Fruit fly (Drosophila melanogaster) whole organism, embryonic: ENCODE results near the gene Sry-alpha.

Source experiments
- ATbp ChIP-seq: fragments of 200-800 bp; sonication (Bioruptor generic); optimal IDR thresholded peaks from 2 replicates; lab custom pipeline; 2017; ENCODE audit warnings: missing biosample characterization, mild to moderate bottlenecking, missing genetic modification characterization, missing genetic modification reagents
- B-H2 ChIP-seq: fragments of 200-800 bp; sonication (Bioruptor generic); optimal IDR thresholded peaks from 2 replicates; lab custom pipeline; 2018; ENCODE audit warnings: missing biosample characterization, mild to moderate bottlenecking, missing genetic modification characterization
- CG10321 ChIP-seq: fragments of 200-800 bp; sonication (Bioruptor generic); IDR thresholded peaks from 2 replicates; pipeline ENCODE4 v1.3.6; 2022; ENCODE audit warnings: missing biosample characterization, missing genetic modification characterization
- CG10462 ChIP-seq: fragments of 200-800 bp; sonication (Bioruptor generic); optimal IDR thresholded peaks from 2 replicates; lab custom pipeline; 2016; ENCODE audit warnings: missing biosample characterization, missing genetic modification characterization
- CG10654 ChIP-seq: fragments of 200-800 bp; sonication (Bioruptor generic); optimal IDR thresholded peaks from 2 replicates; lab custom pipeline; 2016; ENCODE audit warnings: missing biosample characterization, missing genetic modification characterization
- CG1233 ChIP-seq: fragments of 200-800 bp; sonication (Bioruptor generic); optimal IDR thresholded peaks from 4 replicates; lab custom pipeline; 2018; ENCODE audit warnings: missing biosample characterization, mild to moderate bottlenecking, missing genetic modification characterization
- CG12659 ChIP-seq: fragments of 200-800 bp; sonication (Bioruptor generic); optimal IDR thresholded peaks from 3 replicates; lab custom pipeline; 2017; ENCODE audit warnings: mild to moderate bottlenecking, missing biosample characterization, missing genetic modification reagents, missing genetic modification characterization
- CG14050 ChIP-seq: fragments of 200-800 bp; sonication (Bioruptor generic); IDR thresholded peaks from 3 replicates; pipeline ENCODE4 v1.3.6; 2022; ENCODE audit warnings: missing biosample characterization, missing genetic modification characterization
- CG1529 ChIP-seq: fragments of 200-800 bp; sonication (Bioruptor generic); optimal IDR thresholded peaks from 3 replicates; lab custom pipeline; 2018; ENCODE audit warnings: missing biosample characterization, missing genetic modification characterization
- CG15479 ChIP-seq: fragments of 200-800 bp; sonication (Bioruptor generic); optimal IDR thresholded peaks from 3 replicates; lab custom pipeline; 2019; ENCODE audit warnings: missing biosample characterization, mild to moderate bottlenecking, missing genetic modification characterization, moderate library complexity
- CG15514 ChIP-seq: fragments of 200-800 bp; sonication (Bioruptor generic); optimal IDR thresholded peaks from 3 replicates; lab custom pipeline; 2017; ENCODE audit warnings: missing biosample characterization, missing genetic modification characterization, mild to moderate bottlenecking, moderate library complexity, missing genetic modification reagents
- CG16815 ChIP-seq: fragments of 200-800 bp; sonication (Bioruptor generic); optimal IDR thresholded peaks from 3 replicates; lab custom pipeline; 2017; ENCODE audit warnings: missing biosample characterization, mild to moderate bottlenecking, missing genetic modification characterization
- CG18764 ChIP-seq: fragments of 200-800 bp; sonication (Bioruptor generic); optimal IDR thresholded peaks from 3 replicates; lab custom pipeline; 2016; ENCODE audit warnings: missing biosample characterization, missing genetic modification characterization
- CG2120 ChIP-seq: fragments of 200-800 bp; sonication (Bioruptor generic); optimal IDR thresholded peaks from 3 replicates; lab custom pipeline; 2016; ENCODE audit warnings: missing biosample characterization, missing genetic modification characterization
- CG2875 ChIP-seq: fragments of 200-800 bp; sonication (Bioruptor generic); optimal IDR thresholded peaks from 2 replicates; lab custom pipeline; 2017; ENCODE audit warnings: missing biosample characterization, mild to moderate bottlenecking, missing genetic modification characterization, missing genetic modification reagents
- CG2889 ChIP-seq: fragments of 200-800 bp; sonication (Bioruptor generic); IDR thresholded peaks from 3 replicates; pipeline ENCODE4 v1.3.6; 2022; ENCODE audit warnings: missing biosample characterization, missing genetic modification characterization
- CG3065 ChIP-seq: fragments of 200-800 bp; sonication (Bioruptor generic); optimal IDR thresholded peaks from 2 replicates; lab custom pipeline; 2016; ENCODE audit warnings: missing biosample characterization, missing genetic modification characterization
- CG31441 ChIP-seq: fragments of 200-800 bp; sonication (Bioruptor generic); IDR thresholded peaks from 2 replicates; pipeline ENCODE4 v1.3.6; 2022; ENCODE audit warnings: missing biosample characterization, missing genetic modification characterization
- CG32767 ChIP-seq: fragments of 200-800 bp; sonication (Bioruptor generic); IDR thresholded peaks from 2 replicates; pipeline ENCODE4 v1.3.6; 2022; ENCODE audit warnings: missing biosample characterization, missing genetic modification characterization
- CG32772 ChIP-seq: fragments of 200-800 bp; sonication (Bioruptor generic); IDR thresholded peaks from 2 replicates; pipeline ENCODE4 v1.3.6; 2022; ENCODE audit warnings: missing biosample characterization, missing genetic modification characterization
- CG34422 ChIP-seq: fragments of 200-800 bp; sonication (Bioruptor generic); IDR thresholded peaks from 3 replicates; pipeline ENCODE4 v1.3.6; 2022; ENCODE audit warnings: missing biosample characterization, missing genetic modification characterization
- CG3726 ChIP-seq: fragments of 200-800 bp; sonication (Bioruptor generic); IDR thresholded peaks from 3 replicates; pipeline ENCODE4, ENCODE4 v1.3.6; 2022; ENCODE audit warnings: missing biosample characterization, missing genetic modification characterization
- CG7357 ChIP-seq: fragments of 200-800 bp; sonication (Bioruptor generic); IDR thresholded peaks from 3 replicates; pipeline ENCODE4 v1.3.6; 2022; ENCODE audit warnings: missing biosample characterization, missing genetic modification characterization
- CG8089 ChIP-seq: fragments of 200-800 bp; sonication (Bioruptor generic); optimal IDR thresholded peaks from 3 replicates; lab custom pipeline; 2016; ENCODE audit warnings: missing biosample characterization, missing genetic modification characterization
- CG8765 ChIP-seq: fragments of 200-800 bp; sonication (Bioruptor generic); IDR thresholded peaks from 2 replicates; pipeline ENCODE4 v1.3.6; 2022; ENCODE audit warnings: missing biosample characterization, missing genetic modification characterization
- Chrac-16 ChIP-seq: fragments of 200-800 bp; sonication (Bioruptor generic); optimal IDR thresholded peaks from 3 replicates; lab custom pipeline; 2016; ENCODE audit warnings: missing biosample characterization, missing genetic modification characterization
- CoRest ChIP-seq: fragments of 200-800 bp; sonication (Bioruptor generic); optimal IDR thresholded peaks from 3 replicates; lab custom pipeline; 2018; ENCODE audit warnings: missing biosample characterization, mild to moderate bottlenecking, missing genetic modification characterization, moderate library complexity
- Dip3 ChIP-seq: fragments of 200-800 bp; sonication (Bioruptor generic); optimal IDR thresholded peaks from 3 replicates; lab custom pipeline; 2016; ENCODE audit warnings: missing biosample characterization, missing genetic modification characterization
- Dp ChIP-seq: fragments of 200-800 bp; sonication (Bioruptor generic); optimal IDR thresholded peaks from 2 replicates; lab custom pipeline; 2018; ENCODE audit warnings: missing biosample characterization, mild to moderate bottlenecking, missing genetic modification characterization, moderate library complexity
- Dref ChIP-seq: fragments of 200-800 bp; sonication (Bioruptor generic); IDR thresholded peaks from 2 replicates; pipeline ENCODE4 v1.3.6; 2022; ENCODE audit warnings: missing biosample characterization, missing genetic modification characterization
- Elba2 ChIP-seq: fragments of 200-800 bp; sonication (Bioruptor generic); optimal IDR thresholded peaks from 3 replicates; lab custom pipeline; 2016; ENCODE audit warnings: missing biosample characterization, missing genetic modification characterization
- Fer1 ChIP-seq: fragments of 200-800 bp; sonication (Bioruptor generic); optimal IDR thresholded peaks from 2 replicates; lab custom pipeline; 2017; ENCODE audit warnings: missing biosample characterization, mild to moderate bottlenecking, missing genetic modification characterization
- Fer3 ChIP-seq: fragments of 200-800 bp; sonication (Bioruptor generic); optimal IDR thresholded peaks from 2 replicates; lab custom pipeline; 2018; ENCODE audit warnings: missing biosample characterization, mild to moderate bottlenecking, missing genetic modification characterization, moderate library complexity
- Lpt ChIP-seq: fragments of >200 bp; optimal IDR thresholded peaks from 2 replicates; lab custom pipeline; 2018; ENCODE audit warnings: missing biosample characterization, missing genetic modification characterization
- MESR4 ChIP-seq: fragments of 200-800 bp; sonication (Bioruptor generic); optimal IDR thresholded peaks from 2 replicates; lab custom pipeline; 2018; ENCODE audit warnings: missing biosample characterization, mild to moderate bottlenecking, missing genetic modification characterization, moderate library complexity
- Oli ChIP-seq: fragments of 200-800 bp; sonication (Bioruptor generic); optimal IDR thresholded peaks from 2 replicates; lab custom pipeline; 2018; ENCODE audit warnings: missing biosample characterization, mild to moderate bottlenecking, missing genetic modification characterization, moderate library complexity
- abd-A ChIP-seq: fragments of 200-800 bp; sonication (Bioruptor generic); optimal IDR thresholded peaks from 3 replicates; lab custom pipeline; 2019; ENCODE audit warnings: missing biosample characterization, mild to moderate bottlenecking, missing genetic modification characterization, moderate library complexity
- bab2 ChIP-seq: fragments of 200-800 bp; sonication (Bioruptor generic); optimal IDR thresholded peaks from 2 replicates; lab custom pipeline; 2016; ENCODE audit warnings: missing biosample characterization, missing genetic modification characterization
- bowl ChIP-seq: fragments of 200-800 bp; sonication (Bioruptor generic); IDR thresholded peaks from 2 replicates; pipeline ENCODE4 v1.3.6; 2022; ENCODE audit warnings: missing biosample characterization, missing genetic modification characterization
- cato ChIP-seq: fragments of 200-800 bp; sonication (Bioruptor generic); optimal IDR thresholded peaks from 2 replicates; lab custom pipeline; 2016; ENCODE audit warnings: missing biosample characterization, missing genetic modification characterization, borderline replicate concordance
- insv ChIP-seq, 2 experiments: fragments of 200-800 bp; sonication (Bioruptor generic); optimal IDR thresholded peaks; 3 replicates each; lab custom pipeline; 2016 to 2018; ENCODE audit warnings: missing biosample characterization in 2 of 2, missing genetic modification characterization in 2 of 2
- kah ChIP-seq: fragments of 200-800 bp; sonication (Bioruptor generic); optimal IDR thresholded peaks from 2 replicates; lab custom pipeline; 2018; ENCODE audit warnings: missing biosample characterization, mild to moderate bottlenecking, missing genetic modification characterization
- nau ChIP-seq: fragments of 200-800 bp; sonication (Bioruptor generic); optimal IDR thresholded peaks from 3 replicates; lab custom pipeline; 2017; ENCODE audit warnings: missing biosample characterization, mild to moderate bottlenecking, missing genetic modification characterization, missing genetic modification reagents
- nom ChIP-seq: fragments of 200-800 bp; sonication (Bioruptor generic); optimal IDR thresholded peaks from 2 replicates; lab custom pipeline; 2017; ENCODE audit warnings: missing biosample characterization, missing genetic modification characterization, mild to moderate bottlenecking, moderate library complexity, missing genetic modification reagents
- prd ChIP-seq, 3 experiments: fragments of >200 bp in 2 of 3; fragments of 200-800 bp in 1 of 3; sonication (Bioruptor generic) in 1 of 3; optimal IDR thresholded peaks in 2 of 3; IDR thresholded peaks in 1 of 3; 2 replicates in 2 of 3; 3 replicates in 1 of 3; pipeline versions ENCODE4 v1.3.6 to Lab custom; 2017 to 2022; ENCODE audit warnings: missing biosample characterization in 1 of 3, missing genetic modification characterization in 1 of 3
- rib ChIP-seq: fragments of 200-800 bp; sonication (Bioruptor generic); IDR thresholded peaks from 2 replicates; pipeline ENCODE4 v1.3.6; 2022; ENCODE audit warnings: missing biosample characterization, missing genetic modification characterization
- sens ChIP-seq: fragments of 200-800 bp; sonication (Bioruptor generic); peaks from one replicate; lab custom pipeline; 2016; ENCODE audit warnings: missing biosample characterization, missing genetic modification characterization
- slbo ChIP-seq: fragments of 200-800 bp; sonication (Bioruptor generic); IDR thresholded peaks from 2 replicates; pipeline ENCODE4 v1.3.6; 2022; ENCODE audit warnings: missing biosample characterization, missing genetic modification characterization
- tgo ChIP-seq: fragments of 200-800 bp; sonication (Bioruptor generic); IDR thresholded peaks from 3 replicates; pipeline ENCODE4 v1.3.6; 2022; ENCODE audit warnings: missing biosample characterization, missing genetic modification characterization
- toy ChIP-seq: fragments of 200-800 bp; sonication (Bioruptor generic); IDR thresholded peaks from 2 replicates; pipeline ENCODE4 v1.3.6; 2022; ENCODE audit warnings: missing biosample characterization, missing genetic modification characterization
- trh ChIP-seq: fragments of 200-800 bp; sonication (Bioruptor generic); optimal IDR thresholded peaks from 2 replicates; lab custom pipeline; 2016; ENCODE audit warnings: missing biosample characterization, missing genetic modification characterization
- tx ChIP-seq: fragments of 200-800 bp; sonication (Bioruptor generic); optimal IDR thresholded peaks from 2 replicates; lab custom pipeline; 2016; ENCODE audit warnings: missing biosample characterization, missing genetic modification characterization

The Sry-alpha gene

DNA sequence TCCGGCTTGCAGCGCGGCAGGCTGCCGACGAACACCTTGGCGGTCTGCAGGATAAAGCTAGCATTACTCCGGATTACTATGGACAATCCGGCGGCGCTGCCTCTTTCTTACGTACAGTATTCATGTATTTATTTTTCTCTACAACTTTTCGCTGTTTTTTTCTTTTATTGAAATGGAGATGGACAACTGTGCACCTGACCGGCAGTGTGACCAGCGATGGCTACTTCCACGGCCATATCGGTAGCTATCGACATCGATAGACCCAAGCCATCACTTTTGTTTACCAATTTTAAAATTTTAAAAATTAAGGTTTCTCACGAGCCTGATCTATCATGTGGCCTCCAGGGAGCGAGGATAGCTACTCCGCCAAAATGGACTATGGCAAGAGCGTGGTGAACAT, 44.5 kb upstream of the Sry-alpha start, which contains the start of the genes CG7903 and Sas-6 (continued):
- TF ChIP-seq CG3726 (GFP tag; lab: Robert Waterston, UW) (no peak), CG2120 (no peak), kah (GFP tag; lab: Kevin White, UChicago) (no peak), prd (optimal IDR thresholded peaks at IDR 0.05; lab: Kevin White, UChicago) (no peak), prd (GFP tag; IDR thresholded peaks at IDR 0.05; lab: Robert Waterston, UW) (no peak), CG3065 (GFP tag; lab: Kevin White, UChicago) (no peak), Chrac-16 (GFP tag; lab: Kevin White, UChicago) (no peak), CoRest (tag; lab: Kevin White, UChicago) (no peak), tgo (GFP tag; lab: Robert Waterston, UW) (no peak), slbo (no peak), ATbp (GFP tag; lab: Kevin White, UChicago) (no peak), MESR4 (GFP tag; lab: Kevin White, UChicago) (peak; percentile 71), insv (GFP tag; optimal IDR thresholded peaks at IDR 0.05; lab: Kevin White, UChicago) (no peak), tx (GFP tag; lab: Kevin White, UChicago) (no peak), CG31441 (GFP tag; lab: Robert Waterston, UW) (no peak), CG34422 (GFP tag; lab: Robert Waterston, UW) (0 out of 3 replicates have a peak, but pooled peaks have one; percentile 40), nau (GFP tag; lab: Kevin White, UChicago) (no peak), CG1233 (no peak), CG8765 (GFP tag; lab: Robert Waterston, UW) (no peak), CG12659 (no peak), bowl (GFP tag; lab: Robert Waterston, UW) (no peak), CG2889 (GFP tag; lab: Robert Waterston, UW) (no peak), sens (GFP tag; lab: Kevin White, UChicago) (no peak), Dp (peak; percentile 67), CG2875 (GFP tag; lab: Kevin White, UChicago) (no peak), Fer1 (GFP tag; lab: Kevin White, UChicago) (no peak), toy (GFP tag; lab: Robert Waterston, UW) (no peak), CG7357 (no peak), Elba2 (GFP tag; lab: Kevin White, UChicago) (no peak), bab2 (no peak), Oli (tag; lab: Kevin White, UChicago) (no peak), CG15479 (GFP tag; lab: Kevin White, UChicago) (no peak), trh (GFP tag; lab: Kevin White, UChicago) (no peak), Dref (peak; percentile 89), cato (no peak), CG1529 (GFP tag; lab: Kevin White, UChicago) (no peak), CG10321 (no peak), CG32772 (no peak; the same call in 1 of the 2 replicates), Dip3 (GFP tag; lab: Kevin White, UChicago) (no peak), CG16815 (GFP tag; lab: Kevin White, UChicago) (no peak), Lpt (no peak), nom (no peak), B-H2 (GFP tag; lab: Kevin White, UChicago) (no peak), CG15514 (GFP tag; lab: Kevin White, UChicago) (peak; percentile 65), CG14050 (GFP tag; lab: Robert Waterston, UW) (no peak), CG10654 (no peak), CG10462 (GFP tag; lab: Kevin White, UChicago) (no peak), abd-A (tag; lab: Kevin White, UChicago) (no peak), CG8089 (GFP tag; lab: Kevin White, UChicago) (no peak), CG18764 (no peak), rib (GFP tag; lab: Robert Waterston, UW) (no peak), CG32767 (GFP tag; lab: Robert Waterston, UW) (no peak), Fer3 (tag; lab: Kevin White, UChicago) (no peak)
